Fruit fly (Drosophila melanogaster): ENCODE data around the gene CG42724.

The CG42724 gene

DNA sequence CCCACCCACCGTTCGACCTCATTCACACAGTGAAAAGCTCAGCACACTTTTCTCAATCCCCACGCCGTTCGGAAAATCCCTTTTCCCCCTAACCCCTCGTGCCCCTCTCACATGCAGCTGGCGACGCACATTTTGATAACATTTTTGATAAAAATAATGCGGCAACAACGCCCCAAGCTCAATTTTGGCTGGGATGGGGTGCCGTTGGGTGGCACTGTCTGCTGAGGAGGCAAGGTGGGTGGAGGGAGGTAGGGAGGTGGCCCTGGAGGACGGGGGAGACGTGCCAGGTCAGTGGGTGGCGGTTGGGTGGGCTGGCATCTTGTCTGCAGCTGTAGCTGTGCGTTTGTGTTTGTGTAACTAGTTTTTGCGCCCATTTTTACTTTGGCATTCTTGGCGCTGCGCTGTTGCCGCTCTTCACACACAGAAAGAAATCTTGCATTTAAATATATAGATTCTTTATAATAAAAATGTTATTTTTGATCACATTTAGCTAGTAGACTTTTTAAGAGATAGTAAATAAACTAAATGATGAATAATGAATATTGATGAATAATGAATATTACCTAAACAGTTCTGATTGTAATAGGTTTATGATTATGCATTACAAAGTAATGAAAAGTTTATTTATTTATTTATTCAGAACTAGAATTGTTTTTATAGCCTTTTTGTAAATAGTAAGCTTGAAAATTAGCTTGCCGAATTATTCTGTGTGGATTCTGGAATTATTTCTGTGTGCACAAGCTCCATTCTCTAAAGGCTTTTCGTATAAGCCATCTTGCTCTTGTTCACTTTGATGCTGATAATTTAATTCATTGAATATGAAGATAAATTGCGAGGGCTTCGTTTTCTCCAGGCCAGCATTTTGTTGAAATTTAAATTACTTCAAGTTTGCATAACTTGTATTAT is 46.6 kb upstream of the CG42724 start (continued):
- TF ChIP-seq CG5953 (GFP tag; IDR thresholded peaks at IDR 0.05), result no peak
- no peak for TF ChIP-seq CG8765 (GFP tag; IDR thresholded peaks at IDR 0.05)
- TF ChIP-seq cad (GFP tag; optimal IDR thresholded peaks at IDR 0.05), result no peak
- peak; percentile 64 for TF ChIP-seq grn (GFP tag; optimal IDR thresholded peaks at IDR 0.05)
- TF ChIP-seq CG8290 (GFP tag; optimal IDR thresholded peaks at IDR 0.05), result no peak
- TF ChIP-seq CG8290 (tag; optimal IDR thresholded peaks at IDR 0.05), result peak in 1 of 2 experiments; percentile 28
- TF ChIP-seq zen2 (GFP tag; IDR thresholded peaks at IDR 0.05; ENCODE audit: partially characterized antibody), result no peak
- no peak for TF ChIP-seq CG5245 (GFP tag; optimal IDR thresholded peaks at IDR 0.05)
- TF ChIP-seq sug (tag; optimal IDR thresholded peaks at IDR 0.05), result peak; percentile 13
- no peak for TF ChIP-seq ase (GFP tag; IDR thresholded peaks at IDR 0.05)
- TF ChIP-seq CG5180 (GFP tag; optimal IDR thresholded peaks at IDR 0.05), result no peak
- TF ChIP-seq tin (GFP tag; optimal IDR thresholded peaks at IDR 0.05), result peak; percentile 22
- no peak for TF ChIP-seq dimm (GFP tag; IDR thresholded peaks at IDR 0.05)
- TF ChIP-seq CG6765 (GFP tag; optimal IDR thresholded peaks at IDR 0.05), result no peak
- TF ChIP-seq CG34422 (GFP tag; IDR thresholded peaks at IDR 0.05), result no peak
- no peak for TF ChIP-seq h (optimal IDR thresholded peaks at IDR 0.05)
- no peak for TF ChIP-seq Ravus (GFP tag; IDR thresholded peaks at IDR 0.05)
- TF ChIP-seq Dad (GFP tag; optimal IDR thresholded peaks at IDR 0.05), result no peak
- peak; percentile 21 for TF ChIP-seq CG7987 (GFP tag; optimal IDR thresholded peaks at IDR 0.05)
- TF ChIP-seq en (GFP tag; optimal IDR thresholded peaks at IDR 0.05), result no peak
- peak; percentile 28 for TF ChIP-seq CG13296 (GFP tag; optimal IDR thresholded peaks at IDR 0.05)
- no peak for TF ChIP-seq ttk (GFP tag; IDR thresholded peaks at IDR 0.05)
- no peak for TF ChIP-seq CG3065 (GFP tag; optimal IDR thresholded peaks at IDR 0.05)
- TF ChIP-seq Atf6 (GFP tag; IDR thresholded peaks at IDR 0.05), result no peak
- peak; percentile 44 for TF ChIP-seq CG9437 (GFP tag; optimal IDR thresholded peaks at IDR 0.05)
- TF ChIP-seq scrt (GFP tag; optimal IDR thresholded peaks at IDR 0.05), result no peak
- TF ChIP-seq chinmo (GFP tag; IDR thresholded peaks at IDR 0.05; ENCODE audit: partially characterized antibody), result peak; percentile 89; the same call in 3 of the 4 replicates
- peak; percentile 36 for TF ChIP-seq caup (GFP tag; optimal IDR thresholded peaks at IDR 0.05; ENCODE audit: severe bottlenecking)
- TF ChIP-seq z (GFP tag; IDR thresholded peaks at IDR 0.05), result no peak
- no peak for TF ChIP-seq Opbp (GFP tag; IDR thresholded peaks at IDR 0.05; ENCODE audit: partially characterized antibody)
- no peak for TF ChIP-seq Antp (GFP tag; optimal IDR thresholded peaks at IDR 0.05)
- TF ChIP-seq Doc2 (GFP tag; IDR thresholded peaks at IDR 0.05), result no peak
- no peak for TF ChIP-seq unc-4 (GFP tag; IDR thresholded peaks at IDR 0.05; ENCODE audit: partially characterized antibody)
- no peak for TF ChIP-seq sna (GFP tag; IDR thresholded peaks at IDR 0.05; ENCODE audit: partially characterized antibody)
- TF ChIP-seq eve (GFP tag; optimal IDR thresholded peaks at IDR 0.05), result no peak
- TF ChIP-seq Ptx1 (GFP tag; IDR thresholded peaks at IDR 0.05), result peak; percentile 52; the same call in 1 of the 2 replicates
- TF ChIP-seq CG9727 (GFP tag; optimal IDR thresholded peaks at IDR 0.05), result peak; percentile 55
- TF ChIP-seq Hr3 (GFP tag; optimal IDR thresholded peaks at IDR 0.05), result peak; percentile 19
- peak; percentile 46 for TF ChIP-seq CG8924 (tag; optimal IDR thresholded peaks at IDR 0.05)
- 0 out of 3 replicates have a peak, but pooled peaks have one; percentile 68 for TF ChIP-seq CG2199 (GFP tag; IDR thresholded peaks at IDR 0.05)
- no peak for TF ChIP-seq klu (GFP tag; IDR thresholded peaks at IDR 0.05)
- peak; percentile 9 for TF ChIP-seq Fer1 (GFP tag; optimal IDR thresholded peaks at IDR 0.05)
- TF ChIP-seq amos (GFP tag; IDR thresholded peaks at IDR 0.05; ENCODE audit: partially characterized antibody), result no peak
- TF ChIP-seq Sin3A (optimal IDR thresholded peaks at IDR 0.05), result no peak
- no peak for TF ChIP-seq D (optimal IDR thresholded peaks at IDR 0.05)
- peak; percentile 17 for TF ChIP-seq D (GFP tag; optimal IDR thresholded peaks at IDR 0.05)
- TF ChIP-seq rib (GFP tag; IDR thresholded peaks at IDR 0.05), result peak; percentile 41; the same call in 1 of the 2 replicates
- no peak for TF ChIP-seq CG10654 (GFP tag; optimal IDR thresholded peaks at IDR 0.05)
- TF ChIP-seq br (optimal IDR thresholded peaks at IDR 0.05), result no peak
- no peak for TF ChIP-seq D19B (GFP tag; optimal IDR thresholded peaks at IDR 0.05)
- peak; percentile 6 for TF ChIP-seq lilli (GFP tag; optimal IDR thresholded peaks at IDR 0.05)
